Worm (Caenorhabditis elegans): ENCODE measurements around the gene nhr-22.

nhr-22 gene

DNA sequence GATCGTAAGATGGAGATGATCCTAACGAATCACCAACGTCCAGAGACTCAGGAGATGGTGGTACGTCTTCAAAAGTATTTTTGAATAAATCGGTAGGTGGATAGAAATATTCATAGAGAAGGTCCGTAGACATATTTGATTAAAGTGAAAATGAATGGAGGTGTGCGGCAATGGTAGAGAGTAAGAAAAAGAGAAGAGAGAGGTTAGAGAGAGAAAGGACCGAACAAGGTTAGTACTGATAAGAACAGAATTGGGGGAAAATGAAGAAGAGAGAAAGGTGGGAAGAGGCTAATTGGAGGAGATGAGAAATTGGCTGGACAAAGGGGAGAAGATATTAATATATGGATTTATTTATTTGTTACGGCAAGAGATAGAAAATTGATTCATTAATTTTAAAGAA is at the start of gene nhr-22:
nhr-22 (minus strand) TSS at position 137 of the 400 bp plus-strand sequence.
- TF ChIP-seq pqm-1 (tag; optimal IDR thresholded peaks at IDR 0.05) = peak; percentile 28
- TF ChIP-seq ZK337.2 (GFP tag; IDR thresholded peaks at IDR 0.05) = no peak
- TF ChIP-seq ctbp-1 (GFP tag; IDR thresholded peaks at IDR 0.05) = no peak
- TF ChIP-seq cey-2 (tag; optimal IDR thresholded peaks at IDR 0.05; ENCODE audit: borderline replicate concordance, insufficient read depth) = no peak
- TF ChIP-seq mxl-3 (GFP tag; optimal IDR thresholded peaks at IDR 0.05) = peak; percentile 54
- no peak for TF ChIP-seq egl-43 (GFP tag; IDR thresholded peaks at IDR 0.05)
- no peak for TF ChIP-seq snpc-1.2 (GFP tag; IDR thresholded peaks at IDR 0.05)
- TF ChIP-seq skn-1 (tag; optimal IDR thresholded peaks at IDR 0.05) = no peak
- no peak for TF ChIP-seq nhr-102 (tag; optimal IDR thresholded peaks at IDR 0.05)
- TF ChIP-seq ceh-20 (GFP tag; IDR thresholded peaks at IDR 0.05) = no peak
- TF ChIP-seq nhr-28 (tag; optimal IDR thresholded peaks at IDR 0.05) = peak; percentile 60

DNA sequence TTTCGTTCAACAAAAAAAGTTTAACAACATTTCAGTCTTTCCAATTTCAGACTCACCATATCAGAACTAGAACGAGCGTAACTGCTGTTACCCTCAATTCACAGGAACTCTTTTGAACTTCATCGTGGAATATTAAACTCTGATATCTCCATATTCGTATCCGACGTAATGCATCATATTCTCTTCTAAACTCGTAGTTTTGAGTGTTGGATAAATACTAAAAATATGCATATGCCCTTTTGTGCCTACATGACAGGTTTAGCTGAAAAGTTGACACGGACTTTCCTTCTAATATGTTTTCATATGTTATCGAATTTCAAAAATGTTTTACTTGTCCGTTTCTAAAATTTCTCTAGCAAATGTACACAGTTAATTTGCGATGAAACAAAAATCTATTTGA is 49.5 kb upstream of the nhr-22 start, which contains the start of gene twk-49:
twk-49 (minus strand) TSS at position 101 of the 400 bp plus-strand sequence.
- no peak for TF ChIP-seq attf-4 (tag; optimal IDR thresholded peaks at IDR 0.05)
- no peak for TF ChIP-seq ceh-82 (tag; optimal IDR thresholded peaks at IDR 0.05)
- TF ChIP-seq R02D3.7 (tag; optimal IDR thresholded peaks at IDR 0.05) = no peak
- TF ChIP-seq unc-62 (GFP tag; optimal IDR thresholded peaks at IDR 0.05 in 1 of 2) = peak in 1 of 2 experiments; percentile 36
- TF ChIP-seq unc-62 (tag; optimal IDR thresholded peaks at IDR 0.05) = no peak
- no peak for TF ChIP-seq nhr-77 (tag; optimal IDR thresholded peaks at IDR 0.05)

DNA sequence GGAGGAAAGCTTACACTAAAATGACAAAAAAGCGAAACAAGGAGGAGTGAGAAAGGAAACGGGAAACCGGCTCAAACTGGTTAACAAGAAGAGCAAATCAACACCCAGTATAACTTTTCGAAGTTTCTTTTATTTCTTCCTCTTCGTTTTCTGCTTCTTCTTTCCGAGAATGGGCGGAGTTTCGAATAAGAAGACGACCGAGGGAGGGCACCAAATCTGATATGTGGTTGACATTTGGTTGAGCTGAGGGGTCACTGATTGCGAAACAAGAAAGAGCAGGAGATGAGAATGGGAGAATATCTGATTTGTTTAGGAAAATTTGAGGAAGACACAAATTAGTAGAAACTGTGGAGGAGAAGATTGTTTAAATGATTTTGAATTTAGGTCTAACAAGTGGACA is 49.0 kb upstream of the nhr-22 start:
- TF ChIP-seq unc-130 (GFP tag; optimal IDR thresholded peaks at IDR 0.05) (no peak), madf-9 (GFP tag; conservative IDR thresholded peaks at IDR 0.05) (no peak), arid-1 (GFP tag; conservative IDR thresholded peaks at IDR 0.05) (no peak), lsy-2 (tag; optimal IDR thresholded peaks at IDR 0.05) (peak in 1 of 2 experiments; percentile 8), ctbp-1 (GFP tag; IDR thresholded peaks at IDR 0.05) (0 out of 2 replicates have a peak, but pooled peaks have one; percentile 33), lir-3 (tag; optimal IDR thresholded peaks at IDR 0.05) (no peak)

DNA sequence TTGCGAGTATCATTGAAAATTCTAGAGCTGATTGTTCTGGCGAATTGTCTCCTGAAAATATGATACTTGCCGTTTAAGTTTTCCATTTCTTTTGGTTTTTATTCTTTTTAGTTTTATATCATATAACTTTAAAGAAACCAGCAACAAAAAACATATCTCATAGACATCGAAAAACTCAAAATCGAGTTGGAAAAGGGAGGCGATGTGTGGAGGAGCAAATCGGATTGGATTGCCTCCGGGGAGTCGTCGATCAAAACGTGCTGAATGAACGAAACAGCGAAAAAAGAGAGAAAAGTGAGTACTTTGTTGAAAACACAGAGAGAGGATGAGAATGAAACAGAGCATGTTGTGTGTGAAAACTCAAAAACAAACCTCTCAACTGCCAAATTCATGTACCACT is 47.5 kb upstream of the nhr-22 start:
- TF ChIP-seq unc-62 (GFP tag; optimal IDR thresholded peaks at IDR 0.05 in 1 of 2) (peak in 1 of 2 experiments; percentile 66), unc-62 (tag; optimal IDR thresholded peaks at IDR 0.05) (no peak), Y5F2A.4 (GFP tag; optimal IDR thresholded peaks at IDR 0.05) (no peak), nhr-237 (tag; optimal IDR thresholded peaks at IDR 0.05) (no peak), hmg-1.1 (GFP tag; IDR thresholded peaks at IDR 0.05) (no peak), lin-29 (GFP tag; IDR thresholded peaks at IDR 0.05) (no peak), php-3 (GFP tag; IDR thresholded peaks at IDR 0.05) (no peak)

DNA sequence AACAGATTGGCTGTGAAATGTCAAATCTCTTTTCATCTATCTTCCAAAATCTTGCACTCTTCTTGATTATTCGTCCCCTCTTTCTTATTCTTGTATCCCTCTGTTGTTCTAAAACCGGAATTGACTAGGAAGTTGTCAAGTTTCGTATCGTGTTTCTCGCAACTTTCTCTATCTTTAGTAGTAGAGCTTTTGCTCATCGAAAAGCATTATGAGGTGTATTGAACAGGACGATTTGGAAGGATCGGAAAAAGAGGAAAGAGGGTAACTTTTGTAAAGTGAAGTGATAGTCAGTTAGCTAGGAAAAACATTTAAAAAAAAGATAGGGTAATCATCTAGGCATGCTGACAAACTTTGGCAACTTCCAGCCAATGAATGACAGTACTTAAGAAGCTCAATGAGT is 46.9 kb upstream of the nhr-22 start:
- TF ChIP-seq aha-1 (tag) = peak; percentile 92
- TF ChIP-seq dve-1 (tag; optimal IDR thresholded peaks at IDR 0.05; ENCODE audit: insufficient read depth) = no peak
- peak in 1 of 2 experiments; percentile 17 for TF ChIP-seq unc-62 (GFP tag; optimal IDR thresholded peaks at IDR 0.05 in 1 of 2)
- TF ChIP-seq unc-62 (tag; optimal IDR thresholded peaks at IDR 0.05) = no peak

DNA sequence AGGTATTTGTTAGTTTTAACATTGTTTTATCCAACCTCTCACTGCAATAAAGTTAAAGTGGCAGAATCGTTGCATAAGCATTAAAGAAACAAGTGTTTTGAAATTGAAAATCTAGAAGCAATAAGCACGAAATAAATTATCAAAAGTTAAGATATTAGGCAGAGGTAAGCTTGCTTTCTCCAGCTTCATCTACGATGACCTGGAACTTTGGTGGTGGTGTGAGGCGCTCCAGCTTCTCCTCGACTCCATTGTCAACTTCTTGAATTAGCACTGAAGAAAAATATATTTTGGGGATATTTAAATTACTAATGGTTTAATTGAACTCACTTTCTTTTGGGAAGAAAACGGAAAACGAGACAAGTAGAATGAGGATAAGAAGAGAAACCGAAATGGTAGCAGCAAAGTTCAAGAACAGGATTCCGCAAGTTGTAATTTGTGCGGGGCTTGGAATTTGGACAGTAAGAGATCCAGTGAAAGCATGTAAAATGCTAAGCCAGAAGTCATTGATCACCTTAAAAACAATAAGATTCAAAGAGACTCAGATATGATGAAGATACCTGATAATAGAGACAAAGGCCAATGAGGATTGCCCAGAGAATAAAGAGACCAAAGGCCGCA is 44.2 kb upstream of the nhr-22 start:
- TF ChIP-seq unc-62 (GFP tag; optimal IDR thresholded peaks at IDR 0.05 in 1 of 2) = peak in 1 of 2 experiments; percentile 94
- no peak for TF ChIP-seq unc-62 (tag; optimal IDR thresholded peaks at IDR 0.05)
- TF ChIP-seq duxl-1 (tag; optimal IDR thresholded peaks at IDR 0.05; ENCODE audit: poor library complexity) = peak; percentile 31
- peak in 1 of 2 experiments; percentile 27 for TF ChIP-seq lsy-2 (tag; optimal IDR thresholded peaks at IDR 0.05)
- no peak for TF ChIP-seq lin-15B (tag; optimal IDR thresholded peaks at IDR 0.05)
- peak; percentile 52; the same call in 1 of the 2 replicates for TF ChIP-seq Y48G9A.11 (GFP tag; IDR thresholded peaks at IDR 0.05)
- no peak for TF ChIP-seq lin-39 (tag; optimal IDR thresholded peaks at IDR 0.05)
- no peak for TF ChIP-seq Y75B8A.6 (GFP tag; IDR thresholded peaks at IDR 0.05)
- peak; percentile 26 for TF ChIP-seq F49E8.2 (tag; optimal IDR thresholded peaks at IDR 0.05; ENCODE audit: borderline replicate concordance)
- no peak for TF ChIP-seq madf-5 (GFP tag; IDR thresholded peaks at IDR 0.05)
- TF ChIP-seq lin-38 (GFP tag; IDR thresholded peaks at IDR 0.05) = peak; percentile 49

Data from whole organism, L4 larva.